Worm (Caenorhabditis elegans) whole organism, L3 larva: Measurements from ENCODE around the gene F37C12.21.

Source experiments
- R02D3.7 ChIP-seq: fragments of 150-350 bp; optimal IDR thresholded peaks from 2 replicates; lab custom pipeline; 2014; ENCODE audit warnings: missing biosample characterization, missing genetic modification characterization
- ZK546.5 ChIP-seq: sonication (generic microtip); optimal IDR thresholded peaks from 2 replicates; lab custom pipeline; 2017; ENCODE audit warnings: missing biosample characterization, missing genetic modification characterization
- aly-2 ChIP-seq: fragments of 150-350 bp; optimal IDR thresholded peaks from 2 replicates; lab custom pipeline; 2014; ENCODE audit warnings: missing biosample characterization, missing genetic modification characterization
- ama-1 ChIP-seq: fragments of 150-350 bp; optimal IDR thresholded peaks from 2 replicates; lab custom pipeline; 2018
- ceh-16 ChIP-seq: sonication (generic microtip); optimal IDR thresholded peaks from 2 replicates; lab custom pipeline; 2017; ENCODE audit warnings: missing biosample characterization, missing genetic modification characterization
- ceh-28 ChIP-seq: fragments of 150-350 bp; optimal IDR thresholded peaks from 2 replicates; lab custom pipeline; 2014; ENCODE audit warnings: missing biosample characterization, missing genetic modification reagents, missing genetic modification characterization
- ceh-82 ChIP-seq: fragments of 150-350 bp; optimal IDR thresholded peaks from 2 replicates; lab custom pipeline; 2014; ENCODE audit warnings: missing biosample characterization, missing genetic modification characterization
- ceh-9 ChIP-seq: sonication (generic microtip); optimal IDR thresholded peaks from 2 replicates; lab custom pipeline; 2018; ENCODE audit warnings: missing biosample characterization, missing genetic modification characterization
- daf-12 ChIP-seq: fragments of 150-350 bp; optimal IDR thresholded peaks from 2 replicates; lab custom pipeline; 2014; ENCODE audit warnings: missing biosample characterization, missing genetic modification reagents, missing genetic modification characterization
- egl-27 ChIP-seq: sonication (generic microtip); optimal IDR thresholded peaks from 4 replicates; lab custom pipeline; 2017; ENCODE audit warnings: missing biosample characterization, missing genetic modification reagents, missing genetic modification characterization
- egl-5 ChIP-seq: fragments of 150-350 bp; optimal IDR thresholded peaks from 2 replicates; lab custom pipeline; 2017; ENCODE audit warnings: missing biosample characterization, missing genetic modification reagents, missing genetic modification characterization, inconsistent platforms
- elt-1 ChIP-seq: fragments of 150-350 bp; optimal IDR thresholded peaks from 2 replicates; lab custom pipeline; 2014; ENCODE audit warnings: missing biosample characterization, missing genetic modification characterization
- elt-2 ChIP-seq: sonication (generic microtip); optimal IDR thresholded peaks from 2 replicates; lab custom pipeline; 2016; ENCODE audit warnings: missing genetic modification reagents, mild to moderate bottlenecking, missing genetic modification characterization, missing compliant biosample characterization
- elt-3 ChIP-seq, 3 experiments: fragments of 150-350 bp in 1 of 3; sonication (generic microtip) in 2 of 3; optimal IDR thresholded peaks; 2 replicates in 2 of 3; 4 replicates in 1 of 3; lab custom pipeline; 2014 to 2017; ENCODE audit warnings: missing biosample characterization in 3 of 3, missing genetic modification characterization in 3 of 3
- eor-1 ChIP-seq, 2 experiments: fragments of 150-350 bp; optimal IDR thresholded peaks; 2 replicates each; lab custom pipeline; 2014 to 2018; ENCODE audit warnings: missing biosample characterization in 2 of 2, missing genetic modification characterization in 2 of 2
- fkh-10 ChIP-seq: sonication (generic microtip); optimal IDR thresholded peaks from 2 replicates; lab custom pipeline; 2017; ENCODE audit warnings: missing biosample characterization, missing genetic modification reagents, missing genetic modification characterization
- fkh-2 ChIP-seq: fragments of 150-350 bp; optimal IDR thresholded peaks from 2 replicates; lab custom pipeline; 2014; ENCODE audit warnings: missing biosample characterization, missing genetic modification reagents, missing genetic modification characterization
- fos-1 ChIP-seq: fragments of 150-350 bp; optimal IDR thresholded peaks from 2 replicates; lab custom pipeline; 2014; ENCODE audit warnings: missing biosample characterization, missing genetic modification characterization
- hmg-11 ChIP-seq: sonication (generic microtip); optimal IDR thresholded peaks from 2 replicates; lab custom pipeline; 2016; ENCODE audit warnings: missing genetic modification characterization, missing compliant biosample characterization
- jun-1 ChIP-seq: fragments of 150-350 bp; optimal IDR thresholded peaks from 2 replicates; lab custom pipeline; 2014; ENCODE audit warnings: missing biosample characterization, missing genetic modification reagents, missing genetic modification characterization
- lin-15B ChIP-seq: fragments of 150-350 bp; optimal IDR thresholded peaks from 2 replicates; lab custom pipeline; 2014; ENCODE audit warnings: missing biosample characterization, missing genetic modification characterization
- lin-39 ChIP-seq: fragments of 150-350 bp; optimal IDR thresholded peaks from 2 replicates; lab custom pipeline; 2018; ENCODE audit warnings: missing biosample characterization, missing genetic modification reagents, missing genetic modification characterization
- lsy-12 ChIP-seq: sonication (generic microtip); optimal IDR thresholded peaks from 2 replicates; lab custom pipeline; 2016; ENCODE audit warnings: mild to moderate bottlenecking, missing genetic modification characterization, missing compliant biosample characterization
- mdl-1 ChIP-seq: fragments of 150-350 bp; optimal IDR thresholded peaks from 2 replicates; lab custom pipeline; 2014; ENCODE audit warnings: missing biosample characterization, missing genetic modification characterization
- mml-1 ChIP-seq: fragments of 150-350 bp; sonication (generic microtip); optimal IDR thresholded peaks from 3 replicates; lab custom pipeline; 2014; ENCODE audit warnings: missing biosample characterization, missing genetic modification characterization
- nfya-1 ChIP-seq: sonication (generic microtip); optimal IDR thresholded peaks from 2 replicates; lab custom pipeline; 2017; ENCODE audit warnings: missing genetic modification characterization, mild to moderate bottlenecking, missing compliant biosample characterization, antibody characterized with exemption, moderate library complexity; ENCODE audit not compliant: insufficient read depth
- nhr-11 ChIP-seq: fragments of 150-350 bp; optimal IDR thresholded peaks from 2 replicates; lab custom pipeline; 2014; ENCODE audit warnings: missing biosample characterization, missing genetic modification characterization
- nhr-12 ChIP-seq: fragments of 150-350 bp; optimal IDR thresholded peaks from 2 replicates; lab custom pipeline; 2014; ENCODE audit warnings: missing biosample characterization, missing genetic modification characterization
- nhr-23 ChIP-seq: fragments of 150-350 bp; optimal IDR thresholded peaks from 2 replicates; lab custom pipeline; 2014; ENCODE audit warnings: missing biosample characterization, missing genetic modification reagents, missing genetic modification characterization
- nhr-237 ChIP-seq: fragments of 150-350 bp; optimal IDR thresholded peaks from 2 replicates; lab custom pipeline; 2014; ENCODE audit warnings: missing biosample characterization, missing genetic modification characterization
- nhr-25 ChIP-seq: sonication (generic microtip); optimal IDR thresholded peaks from 2 replicates; lab custom pipeline; 2017; ENCODE audit warnings: missing biosample characterization, missing genetic modification characterization
- nhr-28 ChIP-seq: fragments of 150-350 bp; optimal IDR thresholded peaks from 2 replicates; lab custom pipeline; 2014; ENCODE audit warnings: missing biosample characterization, missing genetic modification characterization
- nhr-43 ChIP-seq: sonication (generic microtip); optimal IDR thresholded peaks from 2 replicates; lab custom pipeline; 2016; ENCODE audit warnings: mild to moderate bottlenecking, missing genetic modification characterization, missing compliant biosample characterization; ENCODE audit not compliant: poor library complexity, severe bottlenecking
- nhr-67 ChIP-seq: fragments of 150-350 bp; optimal IDR thresholded peaks from 2 replicates; lab custom pipeline; 2014; ENCODE audit warnings: missing biosample characterization, missing genetic modification characterization
- nhr-76 ChIP-seq: fragments of 150-350 bp; sonication (generic microtip); optimal IDR thresholded peaks from 5 replicates; lab custom pipeline; 2014; ENCODE audit warnings: missing biosample characterization, missing genetic modification characterization
- nhr-77 ChIP-seq: fragments of 150-350 bp; optimal IDR thresholded peaks from 2 replicates; lab custom pipeline; 2014; ENCODE audit warnings: missing biosample characterization, missing genetic modification characterization
- pha-4 ChIP-seq: fragments of 150-350 bp; optimal IDR thresholded peaks from 2 replicates; lab custom pipeline; 2014; ENCODE audit warnings: missing biosample characterization, missing genetic modification reagents, missing genetic modification characterization
- pqm-1 ChIP-seq: fragments of 150-350 bp; optimal IDR thresholded peaks from 2 replicates; lab custom pipeline; 2017; ENCODE audit warnings: missing biosample characterization, missing genetic modification characterization, inconsistent platforms
- sea-2 ChIP-seq: fragments of 150-350 bp; sonication (generic microtip); optimal IDR thresholded peaks from 4 replicates; lab custom pipeline; 2014; ENCODE audit warnings: missing biosample characterization, missing genetic modification reagents, missing genetic modification characterization
- skn-1 ChIP-seq: fragments of 150-350 bp; optimal IDR thresholded peaks from 2 replicates; lab custom pipeline; 2014; ENCODE audit warnings: missing biosample characterization, missing genetic modification characterization
- snpc-4 ChIP-seq: fragments of 150-350 bp; optimal IDR thresholded peaks from 2 replicates; lab custom pipeline; 2014; ENCODE audit warnings: missing biosample characterization, missing genetic modification characterization
- tbx-2 ChIP-seq: sonication (generic microtip); optimal IDR thresholded peaks from 2 replicates; lab custom pipeline; 2016; ENCODE audit warnings: mild to moderate bottlenecking, missing genetic modification characterization, missing compliant biosample characterization
- unc-39 ChIP-seq: sonication (generic microtip); optimal IDR thresholded peaks from 4 replicates; lab custom pipeline; 2017; ENCODE audit warnings: missing biosample characterization, missing genetic modification characterization
- unc-62 ChIP-seq: fragments of 150-350 bp; sonication (generic microtip); optimal IDR thresholded peaks from 4 replicates; lab custom pipeline; 2014; ENCODE audit warnings: missing biosample characterization, missing genetic modification reagents, missing genetic modification characterization
- zag-1 ChIP-seq: fragments of 150-350 bp; optimal IDR thresholded peaks from 2 replicates; lab custom pipeline; 2014; ENCODE audit warnings: missing biosample characterization, missing genetic modification characterization
- ztf-11 ChIP-seq: fragments of 150-350 bp; optimal IDR thresholded peaks from 2 replicates; lab custom pipeline; 2014; ENCODE audit warnings: missing biosample characterization, missing genetic modification characterization
- ztf-4 ChIP-seq: fragments of 150-350 bp; optimal IDR thresholded peaks from 2 replicates; lab custom pipeline; 2014; ENCODE audit warnings: missing biosample characterization, missing genetic modification characterization

The F37C12.21 gene

ce11 chrIII:7154526-7154925 is 33.6 kb upstream of the F37C12.21 start:
- no peak for TF ChIP-seq mml-1 (tag; lab: Kevin White, UChicago)
- no peak for TF ChIP-seq nhr-76 (tag; lab: Kevin White, UChicago)
- peak; percentile 16 for TF ChIP-seq jun-1 (tag; lab: Kevin White, UChicago)
- TF ChIP-seq elt-2 (tag; lab: Kevin White, UChicago) = peak; percentile 30
- no peak for TF ChIP-seq egl-5 (tag; lab: Kevin White, UChicago)

ce11 chrIII:7155631-7156030 is 32.5 kb upstream of the F37C12.21 start:
- TF ChIP-seq lin-15B (tag; lab: Kevin White, UChicago) (peak; percentile 74), skn-1 (tag; lab: Kevin White, UChicago) (peak; percentile 78), hmg-11 (tag; lab: Kevin White, UChicago) (peak; percentile 92), egl-5 (tag; lab: Kevin White, UChicago) (peak; percentile 85), nhr-11 (peak; percentile 74), ceh-16 (tag; lab: Kevin White, UChicago) (no peak), nhr-23 (tag; lab: Kevin White, UChicago) (peak; percentile 85), ceh-82 (tag; lab: Kevin White, UChicago) (peak; percentile 52), eor-1 (tag; optimal IDR thresholded peaks at IDR 0.05; lab: Kevin White, UChicago) (no peak), unc-39 (tag; lab: Kevin White, UChicago) (no peak), snpc-4 (tag; lab: Kevin White, UChicago) (peak; percentile 88), aly-2 (tag; lab: Kevin White, UChicago) (no peak), nhr-12 (tag; lab: Kevin White, UChicago) (no peak), ceh-28 (peak; percentile 89), pha-4 (peak; percentile 92), R02D3.7 (tag; lab: Kevin White, UChicago) (peak; percentile 75), nhr-25 (tag; lab: Kevin White, UChicago) (peak; percentile 87), ZK546.5 (tag; lab: Kevin White, UChicago) (peak; percentile 17), elt-1 (peak; percentile 40), pqm-1 (peak; percentile 47), zag-1 (peak; percentile 81), unc-62 (GFP tag; lab: Kevin White, UChicago) (peak; percentile 69), sea-2 (GFP tag; lab: Kevin White, UChicago) (peak; percentile 13), ztf-4 (tag; lab: Kevin White, UChicago) (no peak), fkh-2 (tag; lab: Kevin White, UChicago) (no peak), lsy-12 (peak; percentile 87), daf-12 (tag; lab: Kevin White, UChicago) (no peak), fos-1 (tag; lab: Kevin White, UChicago) (peak; percentile 34), fkh-10 (GFP tag; lab: Kevin White, UChicago) (peak; percentile 98), jun-1 (tag; lab: Kevin White, UChicago) (peak; percentile 89), nhr-28 (tag; lab: Kevin White, UChicago) (no peak), nfya-1 (tag; lab: Kevin White, UChicago) (peak; percentile 94), egl-27 (peak; percentile 97), mml-1 (tag; lab: Kevin White, UChicago) (no peak), nhr-77 (tag; lab: Kevin White, UChicago) (peak; percentile 69), tbx-2 (tag; lab: Kevin White, UChicago) (peak; percentile 79), nhr-237 (tag; lab: Kevin White, UChicago) (no peak), ceh-9 (no peak), ztf-11 (tag; lab: Kevin White, UChicago) (no peak), nhr-43 (tag; lab: Kevin White, UChicago) (peak; percentile 80), nhr-67 (peak; percentile 15), mdl-1 (tag; lab: Kevin White, UChicago) (peak; percentile 98), elt-2 (tag; lab: Kevin White, UChicago) (peak; percentile 83), lin-39 (peak; percentile 67), elt-3 (tag; optimal IDR thresholded peaks at IDR 0.05; lab: Kevin White, UChicago) (no peak), ama-1 (lab: Kevin White, UChicago) (peak; percentile 79), nhr-76 (tag; lab: Kevin White, UChicago) (no peak)
